Worm (Caenorhabditis elegans) whole organism, young adult: ENCODE results near the gene srx-13.

Experiments used
- ceh-100 ChIP-seq: fragments of 200-800 bp; sonication (Bioruptor generic); IDR thresholded peaks from 2 replicates; pipeline ENCODE4 v1.3.6; 2022; ENCODE audit warnings: missing genetic modification reagents, missing genetic modification characterization, missing compliant biosample characterization
- let-526 ChIP-seq: fragments of 200-800 bp; sonication (Bioruptor generic); IDR thresholded peaks from 2 replicates; pipeline ENCODE4 v1.3.6; 2022; ENCODE audit warnings: missing genetic modification reagents, missing genetic modification characterization, missing compliant biosample characterization
- mcd-1 ChIP-seq: fragments of 200-800 bp; sonication (Bioruptor generic); IDR thresholded peaks from 2 replicates; pipeline ENCODE4 v1.3.6; 2022; ENCODE audit warnings: missing genetic modification reagents, missing genetic modification characterization, missing compliant biosample characterization
- sea-2 ChIP-seq: fragments of 200-800 bp; sonication (Bioruptor generic); IDR thresholded peaks from 2 replicates; pipeline ENCODE4 v1.3.6; 2022; ENCODE audit warnings: missing genetic modification characterization, missing compliant biosample characterization

ce11 chrIV:1065569-1065968 is 52.9 kb downstream of the srx-13 start:
- TF ChIP-seq sea-2 (no peak), ceh-100 (GFP tag; lab: Robert Waterston, UW) (no peak), mcd-1 (no peak), let-526 (no peak)
